Worm (Caenorhabditis elegans) whole organism, L4 larva: ENCODE data around the gene T05G5.1.

Experiments used
- ceh-82 ChIP-seq: sonication (generic microtip); optimal IDR thresholded peaks from 2 replicates; lab custom pipeline; 2017; ENCODE audit warnings: missing biosample characterization, missing genetic modification characterization
- daf-16 ChIP-seq, 3 experiments: sonication (generic microtip); optimal IDR thresholded peaks; 2 replicates each; lab custom pipeline; 2016 to 2017; ENCODE audit warnings: missing genetic modification characterization in 3 of 3, missing genetic modification reagents in 3 of 3, mild to moderate bottlenecking in 2 of 3, missing compliant biosample characterization in 2 of 3, missing biosample characterization in 1 of 3, moderate library complexity in 1 of 3
- dve-1 ChIP-seq: sonication (generic microtip); optimal IDR thresholded peaks from 2 replicates; lab custom pipeline; 2017; ENCODE audit warnings: antibody characterized with exemption, mild to moderate bottlenecking, missing genetic modification characterization, missing compliant biosample characterization; ENCODE audit not compliant: insufficient read depth
- fkh-10 ChIP-seq: fragments of 150-350 bp; optimal IDR thresholded peaks from 2 replicates; lab custom pipeline; 2014; ENCODE audit warnings: missing biosample characterization, missing genetic modification reagents, missing genetic modification characterization
- jun-1 ChIP-seq: fragments of 150-350 bp; optimal IDR thresholded peaks from 2 replicates; lab custom pipeline; 2014; ENCODE audit warnings: missing biosample characterization, missing genetic modification reagents, missing genetic modification characterization
- nhr-10 ChIP-seq: fragments of 150-350 bp; optimal IDR thresholded peaks from 2 replicates; lab custom pipeline; 2014; ENCODE audit warnings: missing biosample characterization, missing genetic modification characterization
- nhr-237 ChIP-seq: sonication (generic microtip); optimal IDR thresholded peaks from 2 replicates; lab custom pipeline; 2017; ENCODE audit warnings: missing biosample characterization, missing genetic modification characterization
- nhr-77 ChIP-seq: fragments of 150-350 bp; optimal IDR thresholded peaks from 2 replicates; lab custom pipeline; 2014; ENCODE audit warnings: missing biosample characterization, missing genetic modification characterization
- skn-1 ChIP-seq: fragments of 150-350 bp; optimal IDR thresholded peaks from 2 replicates; lab custom pipeline; 2014; ENCODE audit warnings: missing biosample characterization, missing genetic modification characterization
- snpc-4 ChIP-seq: fragments of 150-350 bp; optimal IDR thresholded peaks from 2 replicates; lab custom pipeline; 2014; ENCODE audit warnings: missing biosample characterization, missing genetic modification characterization

DNA sequence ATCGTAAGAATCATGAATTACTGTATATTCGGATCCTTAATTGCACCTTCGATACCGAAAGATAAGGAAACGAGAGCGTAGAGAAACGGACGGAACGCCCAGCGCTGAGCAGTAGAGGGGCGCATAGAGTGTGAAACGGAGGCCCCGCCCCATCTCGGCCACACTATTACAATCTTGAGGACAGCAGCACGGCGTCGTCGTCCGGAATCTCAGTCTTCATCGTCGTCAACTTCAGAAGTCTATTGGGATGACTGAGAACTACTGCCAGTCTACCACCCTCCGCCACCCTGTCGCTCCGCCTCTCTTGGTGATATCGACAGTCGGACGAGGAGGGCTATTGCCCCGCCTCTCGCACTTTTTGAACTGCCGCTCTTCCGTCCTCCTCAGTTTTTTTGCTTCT lies 21.6 kb upstream of the T05G5.1 start:
- TF ChIP-seq fkh-10 (no peak), snpc-4 (no peak), daf-16 (GFP tag; optimal IDR thresholded peaks at IDR 0.05; lab: Kevin White, UChicago) (no peak), daf-16 (tag; optimal IDR thresholded peaks at IDR 0.05; lab: Kevin White, UChicago) (no peak), jun-1 (tag; lab: Kevin White, UChicago) (no peak), nhr-237 (tag; lab: Kevin White, UChicago) (no peak), nhr-77 (no peak), skn-1 (no peak), nhr-10 (tag; lab: Kevin White, UChicago) (no peak), dve-1 (no peak), ceh-82 (no peak)
